Worm (Caenorhabditis elegans): ENCODE results near the gene ubxn-3.

The ubxn-3 gene

DNA sequence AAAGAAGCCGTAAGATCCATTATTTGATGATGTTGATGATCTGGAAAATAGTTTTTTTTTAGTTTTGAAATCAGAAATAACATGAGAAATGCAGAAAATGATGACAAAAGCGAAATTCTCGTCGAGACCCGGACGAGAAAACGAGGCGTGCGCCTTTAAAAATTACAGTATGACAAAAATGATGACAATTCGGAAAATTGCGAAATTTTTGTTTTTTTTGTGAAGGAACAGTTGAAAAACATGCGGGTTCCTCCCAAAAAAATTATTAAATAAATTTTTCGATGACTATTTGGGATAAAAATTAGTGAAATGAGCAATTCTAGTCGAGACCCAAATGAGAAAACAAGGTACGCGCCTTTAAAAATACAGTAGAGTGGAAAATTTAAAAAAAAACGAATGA is at the start of gene ubxn-3:
Gene ubxn-3 (minus strand): TSS at position 66 of the 400 bp plus-strand sequence.
- TF ChIP-seq T22C8.4 (GFP tag; IDR thresholded peaks at IDR 0.05) (no peak), cog-1 (tag; optimal IDR thresholded peaks at IDR 0.05) (no peak), klf-2 (GFP tag; conservative IDR thresholded peaks at IDR 0.05) (no peak), ref-1 (GFP tag; conservative IDR thresholded peaks at IDR 0.05) (no peak), flt-1 (GFP tag; IDR thresholded peaks at IDR 0.05) (no peak)

DNA sequence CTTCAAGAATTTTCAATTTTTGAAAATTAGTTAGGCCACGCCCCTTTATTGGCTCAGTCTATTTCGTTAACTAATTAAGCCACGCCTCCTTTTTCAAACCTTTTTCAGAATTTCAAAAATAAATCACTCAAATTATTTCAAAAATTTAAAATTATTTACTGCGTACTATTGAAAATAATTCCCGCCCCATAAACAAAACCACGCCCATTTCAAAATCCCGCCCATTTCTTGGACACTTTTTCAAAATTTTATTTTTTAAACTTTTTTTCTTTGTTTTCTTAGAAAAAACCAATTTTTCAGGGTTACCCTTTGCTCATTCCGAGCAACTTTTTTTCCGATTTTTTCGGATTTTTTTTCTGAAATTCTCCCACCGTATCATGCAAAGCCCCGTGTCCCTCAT is 43.6 kb upstream of the ubxn-3 start, which contains the start of gene B0432.14:
Gene B0432.14 (plus strand): TSS at position 301 of the 400 bp plus-strand sequence.
- TF ChIP-seq klf-2 (GFP tag; conservative IDR thresholded peaks at IDR 0.05) (no peak), ztf-29 (GFP tag; IDR thresholded peaks at IDR 0.05) (no peak), tab-1 (GFP tag; IDR thresholded peaks at IDR 0.05) (no peak), ztf-23 (GFP tag; IDR thresholded peaks at IDR 0.05) (no peak), T22C8.4 (GFP tag; IDR thresholded peaks at IDR 0.05) (no peak), flt-1 (GFP tag; IDR thresholded peaks at IDR 0.05) (no peak)

DNA sequence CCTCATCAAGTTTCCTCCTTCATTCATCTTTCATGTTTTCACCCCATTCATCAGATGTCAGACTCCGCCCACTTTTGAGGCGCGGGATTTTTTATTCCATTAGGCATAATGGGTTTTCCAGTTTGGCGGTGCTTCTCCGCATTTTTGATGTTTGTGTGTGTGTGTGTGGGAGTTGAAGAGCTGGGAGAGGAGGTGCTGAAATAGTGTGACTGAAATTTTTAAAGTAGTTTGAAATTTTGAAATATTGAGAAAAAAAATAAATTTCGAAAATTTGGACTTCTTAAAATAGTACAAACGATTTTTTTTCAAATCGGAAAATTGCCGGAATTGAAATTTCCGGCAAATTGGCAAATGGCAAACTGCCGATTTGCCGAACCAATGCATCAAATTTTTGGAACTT is 43.1 kb upstream of the ubxn-3 start, which contains the start of gene scc-2:
Gene scc-2 (minus strand): TSS at position 101 of the 400 bp plus-strand sequence.
- TF ChIP-seq tab-1 (GFP tag; IDR thresholded peaks at IDR 0.05) (no peak), klf-2 (GFP tag; conservative IDR thresholded peaks at IDR 0.05) (no peak), ref-1 (GFP tag; conservative IDR thresholded peaks at IDR 0.05) (no peak), flt-1 (GFP tag; IDR thresholded peaks at IDR 0.05) (no peak), ztf-23 (GFP tag; IDR thresholded peaks at IDR 0.05) (no peak), ztf-29 (GFP tag; IDR thresholded peaks at IDR 0.05) (no peak), T22C8.4 (GFP tag; IDR thresholded peaks at IDR 0.05) (no peak)

DNA sequence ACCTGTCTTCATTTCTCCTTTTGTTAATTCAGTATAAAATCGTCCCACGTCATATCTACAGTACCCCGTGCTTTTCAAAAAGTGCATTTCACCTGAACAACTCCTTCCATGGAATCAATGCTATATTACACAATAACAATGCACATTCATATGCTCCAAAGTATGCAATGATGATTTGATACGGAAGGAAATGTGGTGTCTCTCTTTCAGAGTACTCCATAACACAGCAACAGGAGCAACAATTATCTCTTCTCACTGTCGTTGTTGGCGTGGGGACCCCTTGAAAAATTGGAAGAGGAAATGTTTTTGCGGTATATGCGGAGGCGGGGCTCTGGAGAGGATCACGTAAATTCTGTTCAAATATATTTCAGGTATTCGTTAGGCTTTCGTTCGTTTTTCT is 37.1 kb upstream of the ubxn-3 start, which contains the start of gene cat-2:
Gene cat-2 (plus strand): TSS at position 301 of the 400 bp plus-strand sequence.
- no peak for TF ChIP-seq ztf-23 (GFP tag; IDR thresholded peaks at IDR 0.05)
- TF ChIP-seq tab-1 (GFP tag; IDR thresholded peaks at IDR 0.05): no peak
- no peak for TF ChIP-seq klf-2 (GFP tag; conservative IDR thresholded peaks at IDR 0.05)
- TF ChIP-seq med-1 (GFP tag; optimal IDR thresholded peaks at IDR 0.05; ENCODE audit: insufficient read depth): no peak
- no peak for TF ChIP-seq flt-1 (GFP tag; IDR thresholded peaks at IDR 0.05)

DNA sequence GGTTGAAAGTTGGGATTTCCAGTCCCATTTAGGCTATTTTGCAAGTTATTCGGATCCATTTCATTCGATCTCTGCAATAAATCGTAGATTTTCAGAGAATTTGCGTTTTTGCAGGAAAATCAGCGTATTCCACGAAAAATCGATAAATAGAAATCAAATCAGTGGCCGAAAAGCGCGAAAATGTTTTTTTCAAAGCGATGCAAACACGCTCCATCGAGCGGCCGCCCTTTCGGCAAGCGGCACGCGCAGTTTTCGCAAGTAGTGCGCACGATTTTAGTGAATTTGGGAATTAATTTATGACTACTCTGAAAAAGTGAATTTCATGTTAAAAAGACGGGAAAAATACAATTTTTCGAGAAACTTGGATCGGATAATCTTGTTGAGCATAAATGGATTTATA is 34.7 kb upstream of the ubxn-3 start:
- TF ChIP-seq flt-1 (GFP tag; IDR thresholded peaks at IDR 0.05): peak; percentile 89
- peak; percentile 82 for TF ChIP-seq tab-1 (GFP tag; IDR thresholded peaks at IDR 0.05)
- peak; percentile 88 for TF ChIP-seq cog-1 (tag; optimal IDR thresholded peaks at IDR 0.05)
- TF ChIP-seq T22C8.4 (GFP tag; IDR thresholded peaks at IDR 0.05): peak; percentile 93
- peak; percentile 84 for TF ChIP-seq ztf-29 (GFP tag; IDR thresholded peaks at IDR 0.05)
- peak; percentile 55; the same call in 1 of the 2 replicates for TF ChIP-seq ref-1 (GFP tag; conservative IDR thresholded peaks at IDR 0.05)
- TF ChIP-seq med-1 (GFP tag; optimal IDR thresholded peaks at IDR 0.05; ENCODE audit: insufficient read depth): peak; percentile 83
- peak; percentile 87 for TF ChIP-seq ztf-23 (GFP tag; IDR thresholded peaks at IDR 0.05)
- TF ChIP-seq klf-2 (GFP tag; conservative IDR thresholded peaks at IDR 0.05): peak; percentile 58

DNA sequence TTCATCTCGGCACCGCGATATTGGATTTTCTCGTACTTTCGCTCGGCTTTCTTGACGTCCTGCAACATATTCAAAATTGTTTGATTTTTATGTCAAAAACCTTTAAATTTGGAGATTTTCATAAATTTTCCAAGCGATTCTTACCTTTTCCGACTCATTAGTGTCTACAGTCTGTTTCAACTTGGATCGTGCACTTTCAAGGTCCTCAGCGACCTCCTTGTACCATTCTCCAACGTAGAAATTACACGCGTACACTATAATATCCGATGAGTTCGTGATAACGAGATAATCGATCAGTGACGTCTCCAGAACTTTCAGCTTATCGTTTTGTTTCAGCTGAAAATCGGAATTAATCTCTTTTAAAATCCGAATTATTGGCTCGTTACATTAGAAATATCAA is 27.3 kb upstream of the ubxn-3 start:
- TF ChIP-seq med-1 (GFP tag; optimal IDR thresholded peaks at IDR 0.05; ENCODE audit: insufficient read depth) (no peak), T22C8.4 (GFP tag; IDR thresholded peaks at IDR 0.05) (no peak), klf-2 (GFP tag; conservative IDR thresholded peaks at IDR 0.05) (no peak), ztf-23 (GFP tag; IDR thresholded peaks at IDR 0.05) (no peak), flt-1 (GFP tag; IDR thresholded peaks at IDR 0.05) (no peak), ref-1 (GFP tag; conservative IDR thresholded peaks at IDR 0.05) (no peak), cog-1 (tag; optimal IDR thresholded peaks at IDR 0.05) (no peak), ztf-29 (GFP tag; IDR thresholded peaks at IDR 0.05) (no peak), tab-1 (GFP tag; IDR thresholded peaks at IDR 0.05) (no peak)

DNA sequence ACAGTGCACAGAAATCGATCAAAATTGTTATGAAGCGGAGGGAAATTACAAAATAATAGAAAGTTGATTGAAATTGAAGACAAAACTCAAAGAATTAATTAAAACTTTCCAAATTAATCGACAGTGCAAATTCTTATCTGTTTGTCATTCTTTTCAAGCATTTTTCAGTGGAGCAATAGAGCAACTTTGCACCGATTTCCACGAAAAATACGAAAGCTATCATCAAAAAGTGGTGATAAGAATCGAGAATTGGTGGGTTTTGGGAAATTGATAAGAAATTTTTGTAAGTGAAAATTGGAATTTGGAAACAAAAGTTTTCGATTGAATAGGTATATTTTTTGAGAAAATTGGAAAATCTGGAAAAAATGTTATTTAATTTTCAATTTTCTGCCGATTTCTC is 19.6 kb upstream of the ubxn-3 start:
- TF ChIP-seq T22C8.4 (GFP tag; IDR thresholded peaks at IDR 0.05): no peak
- TF ChIP-seq ztf-23 (GFP tag; IDR thresholded peaks at IDR 0.05): no peak
- no peak for TF ChIP-seq klf-2 (GFP tag; conservative IDR thresholded peaks at IDR 0.05)
- TF ChIP-seq ref-1 (GFP tag; conservative IDR thresholded peaks at IDR 0.05): no peak
- TF ChIP-seq cog-1 (tag; optimal IDR thresholded peaks at IDR 0.05): no peak
- TF ChIP-seq tab-1 (GFP tag; IDR thresholded peaks at IDR 0.05): no peak
- TF ChIP-seq ztf-29 (GFP tag; IDR thresholded peaks at IDR 0.05): no peak
- no peak for TF ChIP-seq med-1 (GFP tag; optimal IDR thresholded peaks at IDR 0.05; ENCODE audit: insufficient read depth)
- TF ChIP-seq flt-1 (GFP tag; IDR thresholded peaks at IDR 0.05): no peak

DNA sequence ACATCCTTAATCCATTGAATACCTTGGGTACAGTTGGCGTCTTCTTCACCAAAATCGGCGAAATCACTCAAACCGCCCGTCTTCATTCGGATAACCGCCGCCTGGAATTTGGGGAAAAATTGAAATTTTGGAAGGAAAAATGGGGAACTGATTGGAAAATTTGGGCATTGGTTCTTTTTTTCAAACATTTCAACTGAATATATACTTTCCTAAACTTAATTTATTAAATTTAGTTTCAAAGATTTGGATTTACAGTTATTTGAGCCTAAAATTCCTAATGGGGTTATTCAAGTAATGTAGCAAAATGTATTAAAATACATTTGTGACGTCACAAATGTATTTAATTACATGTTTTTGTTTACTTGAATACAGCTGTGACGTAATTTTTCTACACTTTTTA is 17.3 kb upstream of the ubxn-3 start, which contains the start of gene laat-1:
Gene laat-1 (minus strand): TSS at position 101 of the 400 bp plus-strand sequence.
- TF ChIP-seq klf-2 (GFP tag; conservative IDR thresholded peaks at IDR 0.05) (no peak), ref-1 (GFP tag; conservative IDR thresholded peaks at IDR 0.05) (no peak), ztf-29 (GFP tag; IDR thresholded peaks at IDR 0.05) (no peak), flt-1 (GFP tag; IDR thresholded peaks at IDR 0.05) (no peak), tab-1 (GFP tag; IDR thresholded peaks at IDR 0.05) (no peak), cog-1 (tag; optimal IDR thresholded peaks at IDR 0.05) (no peak), T22C8.4 (GFP tag; IDR thresholded peaks at IDR 0.05) (no peak), ztf-23 (GFP tag; IDR thresholded peaks at IDR 0.05) (no peak), med-1 (GFP tag; optimal IDR thresholded peaks at IDR 0.05; ENCODE audit: insufficient read depth) (no peak)

DNA sequence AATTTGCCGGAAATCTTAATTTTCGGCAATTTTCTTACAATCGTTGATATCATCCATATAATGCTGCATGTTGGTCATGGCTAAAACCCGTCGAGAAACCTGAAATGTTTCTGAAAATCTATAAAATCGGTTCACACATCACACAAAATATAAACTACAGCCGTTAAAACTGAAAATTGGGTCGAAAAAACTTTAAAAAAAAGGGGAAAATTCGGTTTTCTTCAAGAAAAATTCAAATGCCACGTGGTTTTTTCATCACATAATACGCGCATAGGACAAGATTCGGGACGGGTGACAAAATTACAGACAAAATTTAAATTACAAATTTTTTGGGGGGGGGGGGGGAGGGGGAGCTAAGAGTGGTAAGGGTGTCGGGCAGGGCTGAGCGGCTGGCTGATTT is 12.2 kb upstream of the ubxn-3 start, which contains the start of gene Y43H11AL.1:
Gene Y43H11AL.1 (minus strand): TSS at position 101 of the 400 bp plus-strand sequence.
- TF ChIP-seq T22C8.4 (GFP tag; IDR thresholded peaks at IDR 0.05) (no peak), med-1 (GFP tag; optimal IDR thresholded peaks at IDR 0.05; ENCODE audit: insufficient read depth) (no peak), flt-1 (GFP tag; IDR thresholded peaks at IDR 0.05) (no peak), ztf-29 (GFP tag; IDR thresholded peaks at IDR 0.05) (no peak), ref-1 (GFP tag; conservative IDR thresholded peaks at IDR 0.05) (no peak), tab-1 (GFP tag; IDR thresholded peaks at IDR 0.05) (no peak), ztf-23 (GFP tag; IDR thresholded peaks at IDR 0.05) (no peak), klf-2 (GFP tag; conservative IDR thresholded peaks at IDR 0.05) (no peak), cog-1 (tag; optimal IDR thresholded peaks at IDR 0.05) (no peak)

DNA sequence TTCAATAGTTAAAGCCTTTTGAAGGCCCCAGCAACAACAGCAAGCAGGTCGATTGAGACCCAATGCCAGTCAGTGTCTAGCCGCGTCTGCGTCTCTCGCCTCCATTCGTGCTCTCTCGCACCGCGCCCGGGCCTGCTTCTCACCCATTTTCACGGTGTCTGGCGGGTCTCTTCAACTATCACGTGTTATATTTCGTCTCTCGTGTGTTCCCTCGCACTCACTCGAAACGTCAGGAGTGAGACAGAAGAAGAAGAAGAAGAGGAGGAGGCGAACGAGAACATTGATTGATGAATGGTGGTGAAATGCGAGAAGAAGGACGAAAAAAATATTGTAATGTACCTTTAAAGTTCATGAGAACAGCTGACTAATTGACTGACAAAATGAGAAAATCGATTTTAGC is 745 bp upstream of the ubxn-3 start:
- TF ChIP-seq T22C8.4 (GFP tag; IDR thresholded peaks at IDR 0.05) (no peak), med-1 (GFP tag; optimal IDR thresholded peaks at IDR 0.05; ENCODE audit: insufficient read depth) (no peak), tab-1 (GFP tag; IDR thresholded peaks at IDR 0.05) (0 out of 2 replicates have a peak, but pooled peaks have one; percentile 24), cog-1 (tag; optimal IDR thresholded peaks at IDR 0.05) (peak; percentile 20), ref-1 (GFP tag; conservative IDR thresholded peaks at IDR 0.05) (no peak), ztf-23 (GFP tag; IDR thresholded peaks at IDR 0.05) (no peak), flt-1 (GFP tag; IDR thresholded peaks at IDR 0.05) (0 out of 2 replicates have a peak, but pooled peaks have one; percentile 58), ztf-29 (GFP tag; IDR thresholded peaks at IDR 0.05) (no peak), klf-2 (GFP tag; conservative IDR thresholded peaks at IDR 0.05) (no peak)

All from whole organism, midembryonic.